Worm (Caenorhabditis elegans) whole organism, L4 larva: ENCODE measurements around the gene nas-39.

Experiments
- D1046.2 ChIP-seq: fragments of 200-800 bp; sonication (Bioruptor generic); IDR thresholded peaks from 2 replicates; pipeline ENCODE4 v1.3.6; 2022; ENCODE audit warnings: missing genetic modification characterization, missing compliant biosample characterization
- F49E8.2 ChIP-seq: sonication (generic microtip); optimal IDR thresholded peaks from 2 replicates; lab custom pipeline; 2016; ENCODE audit warnings: missing compliant biosample characterization, mild to moderate bottlenecking, missing genetic modification characterization, borderline replicate concordance
- R02D3.7 ChIP-seq: fragments of 150-350 bp; sonication (generic microtip); optimal IDR thresholded peaks from 3 replicates; lab custom pipeline; 2014; ENCODE audit warnings: missing biosample characterization, missing genetic modification characterization
- Y105C5A.15 ChIP-seq: fragments of 200-800 bp; sonication (Bioruptor generic); IDR thresholded peaks from 2 replicates; pipeline ENCODE4 v1.3.6; 2022; ENCODE audit warnings: missing genetic modification characterization, missing compliant biosample characterization
- ceh-20 ChIP-seq: fragments of 200-800 bp; sonication (Bioruptor generic); IDR thresholded peaks from 2 replicates; pipeline ENCODE4 v1.3.6; 2022; ENCODE audit warnings: missing genetic modification reagents, missing genetic modification characterization, missing compliant biosample characterization
- jun-1 ChIP-seq: fragments of 150-350 bp; optimal IDR thresholded peaks from 2 replicates; lab custom pipeline; 2014; ENCODE audit warnings: missing biosample characterization, missing genetic modification reagents, missing genetic modification characterization
- lin-1 ChIP-seq: fragments of 200-800 bp; sonication (Bioruptor generic); IDR thresholded peaks from 2 replicates; pipeline ENCODE4 v1.3.6; 2022; ENCODE audit warnings: missing genetic modification reagents, missing genetic modification characterization, missing compliant biosample characterization
- lin-29 ChIP-seq: fragments of 200-800 bp; sonication (Bioruptor generic); IDR thresholded peaks from 2 replicates; pipeline ENCODE4 v1.3.6; 2022; ENCODE audit warnings: missing genetic modification reagents, missing genetic modification characterization, missing compliant biosample characterization
- lir-3 ChIP-seq: sonication (generic microtip); optimal IDR thresholded peaks from 2 replicates; lab custom pipeline; 2016; ENCODE audit warnings: mild to moderate bottlenecking, missing genetic modification characterization, missing compliant biosample characterization
- pha-4 ChIP-seq, 2 experiments: fragments of 150-350 bp in 1 of 2; fragments of 200-800 bp in 1 of 2; sonication (Bioruptor generic) in 1 of 2; IDR thresholded peaks in 1 of 2; optimal IDR thresholded peaks in 1 of 2; 2 replicates each; pipeline versions ENCODE4 v1.3.6 to Lab custom; 2014 to 2022; ENCODE audit warnings: missing genetic modification characterization in 2 of 2, missing genetic modification reagents in 2 of 2, missing biosample characterization in 1 of 2, missing compliant biosample characterization in 1 of 2
- pqm-1 ChIP-seq: sonication (generic microtip); optimal IDR thresholded peaks from 2 replicates; lab custom pipeline; 2017; ENCODE audit warnings: missing biosample characterization, missing genetic modification characterization
- spr-3 ChIP-seq: fragments of 200-800 bp; sonication (Bioruptor generic); optimal IDR thresholded peaks from 2 replicates; lab custom pipeline; 2018; ENCODE audit warnings: mild to moderate bottlenecking, missing genetic modification characterization, missing compliant biosample characterization

ce11 chrX:16432143-16432542 lies 24.6 kb upstream of the nas-39 start, which contains the start of gene F38E9.6:
- no peak for TF ChIP-seq F49E8.2 (tag; lab: Kevin White, UChicago)
- no peak for TF ChIP-seq pqm-1
- TF ChIP-seq ceh-20 (GFP tag; lab: Robert Waterston, UW) = no peak
- no peak for TF ChIP-seq jun-1
- no peak for TF ChIP-seq spr-3 (GFP tag; lab: Kevin White, UChicago)
- TF ChIP-seq lin-29 = no peak
- no peak for TF ChIP-seq R02D3.7 (tag; lab: Kevin White, UChicago)
- TF ChIP-seq D1046.2 = no peak
- TF ChIP-seq Y105C5A.15 = no peak
- TF ChIP-seq lin-1 (GFP tag; lab: Robert Waterston, UW) = no peak
- TF ChIP-seq pha-4 (GFP tag; IDR thresholded peaks at IDR 0.05; lab: Robert Waterston, UW) = no peak
- no peak for TF ChIP-seq pha-4 (tag; optimal IDR thresholded peaks at IDR 0.05; lab: Kevin White, UChicago)
- no peak for TF ChIP-seq lir-3
